Worm (Caenorhabditis elegans) whole organism, L3 larva: ENCODE measurements around the gene C18H9.6.

Experiments
- R02D3.7 ChIP-seq: fragments of 150-350 bp; optimal IDR thresholded peaks from 2 replicates; lab custom pipeline; 2014; ENCODE audit warnings: missing biosample characterization, missing genetic modification characterization
- aly-2 ChIP-seq: fragments of 150-350 bp; optimal IDR thresholded peaks from 2 replicates; lab custom pipeline; 2014; ENCODE audit warnings: missing biosample characterization, missing genetic modification characterization
- ama-1 ChIP-seq: fragments of 150-350 bp; optimal IDR thresholded peaks from 2 replicates; lab custom pipeline; 2018
- ceh-16 ChIP-seq: sonication (generic microtip); optimal IDR thresholded peaks from 2 replicates; lab custom pipeline; 2017; ENCODE audit warnings: missing biosample characterization, missing genetic modification characterization
- ceh-28 ChIP-seq: fragments of 150-350 bp; optimal IDR thresholded peaks from 2 replicates; lab custom pipeline; 2014; ENCODE audit warnings: missing biosample characterization, missing genetic modification reagents, missing genetic modification characterization
- ceh-82 ChIP-seq: fragments of 150-350 bp; optimal IDR thresholded peaks from 2 replicates; lab custom pipeline; 2014; ENCODE audit warnings: missing biosample characterization, missing genetic modification characterization
- ceh-9 ChIP-seq: sonication (generic microtip); optimal IDR thresholded peaks from 2 replicates; lab custom pipeline; 2018; ENCODE audit warnings: missing biosample characterization, missing genetic modification characterization
- daf-12 ChIP-seq: fragments of 150-350 bp; optimal IDR thresholded peaks from 2 replicates; lab custom pipeline; 2014; ENCODE audit warnings: missing biosample characterization, missing genetic modification reagents, missing genetic modification characterization
- egl-27 ChIP-seq: sonication (generic microtip); optimal IDR thresholded peaks from 4 replicates; lab custom pipeline; 2017; ENCODE audit warnings: missing biosample characterization, missing genetic modification reagents, missing genetic modification characterization
- egl-5 ChIP-seq: fragments of 150-350 bp; optimal IDR thresholded peaks from 2 replicates; lab custom pipeline; 2017; ENCODE audit warnings: missing biosample characterization, missing genetic modification reagents, missing genetic modification characterization, inconsistent platforms
- elt-1 ChIP-seq: fragments of 150-350 bp; optimal IDR thresholded peaks from 2 replicates; lab custom pipeline; 2014; ENCODE audit warnings: missing biosample characterization, missing genetic modification characterization
- elt-2 ChIP-seq: sonication (generic microtip); optimal IDR thresholded peaks from 2 replicates; lab custom pipeline; 2016; ENCODE audit warnings: missing genetic modification reagents, mild to moderate bottlenecking, missing genetic modification characterization, missing compliant biosample characterization
- elt-3 ChIP-seq, 3 experiments: fragments of 150-350 bp in 1 of 3; sonication (generic microtip) in 2 of 3; optimal IDR thresholded peaks; 2 replicates in 2 of 3; 4 replicates in 1 of 3; lab custom pipeline; 2014 to 2017; ENCODE audit warnings: missing biosample characterization in 3 of 3, missing genetic modification characterization in 3 of 3
- fkh-10 ChIP-seq: sonication (generic microtip); optimal IDR thresholded peaks from 2 replicates; lab custom pipeline; 2017; ENCODE audit warnings: missing biosample characterization, missing genetic modification reagents, missing genetic modification characterization
- hmg-11 ChIP-seq: sonication (generic microtip); optimal IDR thresholded peaks from 2 replicates; lab custom pipeline; 2016; ENCODE audit warnings: missing genetic modification characterization, missing compliant biosample characterization
- lin-15B ChIP-seq: fragments of 150-350 bp; optimal IDR thresholded peaks from 2 replicates; lab custom pipeline; 2014; ENCODE audit warnings: missing biosample characterization, missing genetic modification characterization
- lin-39 ChIP-seq: fragments of 150-350 bp; optimal IDR thresholded peaks from 2 replicates; lab custom pipeline; 2018; ENCODE audit warnings: missing biosample characterization, missing genetic modification reagents, missing genetic modification characterization
- lsy-12 ChIP-seq: sonication (generic microtip); optimal IDR thresholded peaks from 2 replicates; lab custom pipeline; 2016; ENCODE audit warnings: mild to moderate bottlenecking, missing genetic modification characterization, missing compliant biosample characterization
- mdl-1 ChIP-seq: fragments of 150-350 bp; optimal IDR thresholded peaks from 2 replicates; lab custom pipeline; 2014; ENCODE audit warnings: missing biosample characterization, missing genetic modification characterization
- mml-1 ChIP-seq: fragments of 150-350 bp; sonication (generic microtip); optimal IDR thresholded peaks from 3 replicates; lab custom pipeline; 2014; ENCODE audit warnings: missing biosample characterization, missing genetic modification characterization
- nhr-11 ChIP-seq: fragments of 150-350 bp; optimal IDR thresholded peaks from 2 replicates; lab custom pipeline; 2014; ENCODE audit warnings: missing biosample characterization, missing genetic modification characterization
- nhr-12 ChIP-seq: fragments of 150-350 bp; optimal IDR thresholded peaks from 2 replicates; lab custom pipeline; 2014; ENCODE audit warnings: missing biosample characterization, missing genetic modification characterization
- nhr-23 ChIP-seq: fragments of 150-350 bp; optimal IDR thresholded peaks from 2 replicates; lab custom pipeline; 2014; ENCODE audit warnings: missing biosample characterization, missing genetic modification reagents, missing genetic modification characterization
- nhr-237 ChIP-seq: fragments of 150-350 bp; optimal IDR thresholded peaks from 2 replicates; lab custom pipeline; 2014; ENCODE audit warnings: missing biosample characterization, missing genetic modification characterization
- nhr-25 ChIP-seq: sonication (generic microtip); optimal IDR thresholded peaks from 2 replicates; lab custom pipeline; 2017; ENCODE audit warnings: missing biosample characterization, missing genetic modification characterization
- nhr-43 ChIP-seq: sonication (generic microtip); optimal IDR thresholded peaks from 2 replicates; lab custom pipeline; 2016; ENCODE audit warnings: mild to moderate bottlenecking, missing genetic modification characterization, missing compliant biosample characterization; ENCODE audit not compliant: poor library complexity, severe bottlenecking
- nhr-76 ChIP-seq: fragments of 150-350 bp; sonication (generic microtip); optimal IDR thresholded peaks from 5 replicates; lab custom pipeline; 2014; ENCODE audit warnings: missing biosample characterization, missing genetic modification characterization
- pha-4 ChIP-seq: fragments of 150-350 bp; optimal IDR thresholded peaks from 2 replicates; lab custom pipeline; 2014; ENCODE audit warnings: missing biosample characterization, missing genetic modification reagents, missing genetic modification characterization
- pqm-1 ChIP-seq: fragments of 150-350 bp; optimal IDR thresholded peaks from 2 replicates; lab custom pipeline; 2017; ENCODE audit warnings: missing biosample characterization, missing genetic modification characterization, inconsistent platforms
- tbx-2 ChIP-seq: sonication (generic microtip); optimal IDR thresholded peaks from 2 replicates; lab custom pipeline; 2016; ENCODE audit warnings: mild to moderate bottlenecking, missing genetic modification characterization, missing compliant biosample characterization
- unc-39 ChIP-seq: sonication (generic microtip); optimal IDR thresholded peaks from 4 replicates; lab custom pipeline; 2017; ENCODE audit warnings: missing biosample characterization, missing genetic modification characterization
- unc-62 ChIP-seq: fragments of 150-350 bp; sonication (generic microtip); optimal IDR thresholded peaks from 4 replicates; lab custom pipeline; 2014; ENCODE audit warnings: missing biosample characterization, missing genetic modification reagents, missing genetic modification characterization
- zag-1 ChIP-seq: fragments of 150-350 bp; optimal IDR thresholded peaks from 2 replicates; lab custom pipeline; 2014; ENCODE audit warnings: missing biosample characterization, missing genetic modification characterization
- ztf-11 ChIP-seq: fragments of 150-350 bp; optimal IDR thresholded peaks from 2 replicates; lab custom pipeline; 2014; ENCODE audit warnings: missing biosample characterization, missing genetic modification characterization
- ztf-4 ChIP-seq: fragments of 150-350 bp; optimal IDR thresholded peaks from 2 replicates; lab custom pipeline; 2014; ENCODE audit warnings: missing biosample characterization, missing genetic modification characterization

The C18H9.6 gene

ce11 chrII:6683663-6684285 is 17.7 kb downstream of the C18H9.6 start, which contains the start of gene gyf-1 (continued):
- TF ChIP-seq elt-2 (peak; percentile 58), nhr-23 (tag; lab: Kevin White, UChicago) (peak; percentile 0), mdl-1 (tag; lab: Kevin White, UChicago) (no peak), nhr-12 (no peak), R02D3.7 (tag; lab: Kevin White, UChicago) (no peak), pha-4 (peak; percentile 7), nhr-76 (tag; lab: Kevin White, UChicago) (no peak), lin-15B (tag; lab: Kevin White, UChicago) (peak; percentile 73), unc-39 (tag; lab: Kevin White, UChicago) (no peak), lin-39 (tag; lab: Kevin White, UChicago) (peak; percentile 66), ceh-9 (tag; lab: Kevin White, UChicago) (no peak)

ce11 chrII:6682918-6683317 is 18.5 kb downstream of the C18H9.6 start:
- TF ChIP-seq nhr-25 (tag; lab: Kevin White, UChicago) (peak; percentile 14), daf-12 (no peak), mml-1 (tag; lab: Kevin White, UChicago) (no peak), pqm-1 (tag; lab: Kevin White, UChicago) (no peak), lin-15B (tag; lab: Kevin White, UChicago) (no peak)

- no peak for TF ChIP-seq nhr-25 (tag; lab: Kevin White, UChicago)
- TF ChIP-seq elt-2 = peak; percentile 59
- peak; percentile 76 for TF ChIP-seq pqm-1 (tag; lab: Kevin White, UChicago)
- TF ChIP-seq zag-1 (tag; lab: Kevin White, UChicago) = no peak
Measured at ce11 chrII:6681478-6681877, 19.9 kb downstream of the C18H9.6 start.

- TF ChIP-seq elt-1 = no peak
- no peak for TF ChIP-seq nhr-11 (tag; lab: Kevin White, UChicago)
- TF ChIP-seq lsy-12 (tag; lab: Kevin White, UChicago) = no peak
- no peak for TF ChIP-seq unc-39 (tag; lab: Kevin White, UChicago)
- TF ChIP-seq ztf-11 (tag; lab: Kevin White, UChicago) = no peak
- TF ChIP-seq ceh-82 = no peak
- TF ChIP-seq R02D3.7 (tag; lab: Kevin White, UChicago) = no peak
- TF ChIP-seq pha-4 = no peak
- no peak for TF ChIP-seq unc-62 (GFP tag; lab: Kevin White, UChicago)
- TF ChIP-seq mdl-1 (tag; lab: Kevin White, UChicago) = no peak
- no peak for TF ChIP-seq ztf-4
- no peak for TF ChIP-seq nhr-12
- TF ChIP-seq ceh-28 = no peak
- TF ChIP-seq ceh-9 (tag; lab: Kevin White, UChicago) = no peak
- TF ChIP-seq egl-5 (tag; lab: Kevin White, UChicago) = no peak
- TF ChIP-seq aly-2 (tag; lab: Kevin White, UChicago) = no peak
- no peak for TF ChIP-seq hmg-11
- no peak for TF ChIP-seq nhr-237 (tag; lab: Kevin White, UChicago)
- no peak for TF ChIP-seq fkh-10 (GFP tag; lab: Kevin White, UChicago)
- no peak for TF ChIP-seq nhr-43 (tag; lab: Kevin White, UChicago)
Measured at ce11 chrII:6679724-6680123, 21.7 kb downstream of the C18H9.6 start, which contains the start of gene ift-74. Gene ift-74, plus strand, starts transcription at chrII:6680024.

- TF ChIP-seq elt-2 (peak; percentile 86), egl-27 (tag; lab: Kevin White, UChicago) (no peak), pqm-1 (tag; lab: Kevin White, UChicago) (peak; percentile 62)
Measured at ce11 chrII:6673894-6674293, 27.5 kb downstream of the C18H9.6 start, which contains the start of gene H43E16.1. Gene H43E16.1, plus strand, starts transcription at chrII:6674268.

- TF ChIP-seq nhr-25 (tag; lab: Kevin White, UChicago) (no peak), elt-2 (no peak), R02D3.7 (tag; lab: Kevin White, UChicago) (no peak), nhr-43 (tag; lab: Kevin White, UChicago) (no peak), mdl-1 (tag; lab: Kevin White, UChicago) (no peak), ceh-16 (tag; lab: Kevin White, UChicago) (no peak), egl-5 (tag; lab: Kevin White, UChicago) (no peak), egl-27 (tag; lab: Kevin White, UChicago) (no peak), lin-15B (tag; lab: Kevin White, UChicago) (no peak), ama-1 (lab: Kevin White, UChicago) (no peak), tbx-2 (tag; lab: Kevin White, UChicago) (no peak), aly-2 (tag; lab: Kevin White, UChicago) (no peak), nhr-76 (tag; lab: Kevin White, UChicago) (no peak), lin-39 (tag; lab: Kevin White, UChicago) (no peak), fkh-10 (GFP tag; lab: Kevin White, UChicago) (no peak), ceh-82 (no peak), elt-3 (tag; optimal IDR thresholded peaks at IDR 0.05; lab: Kevin White, UChicago) (no peak), nhr-23 (tag; lab: Kevin White, UChicago) (no peak), ztf-4 (no peak)
Measured at ce11 chrII:6668496-6668895, 32.9 kb downstream of the C18H9.6 start.
